Worm (Caenorhabditis elegans) whole organism, L1 larva: ENCODE data around the gene C47D2.1.

ENCODE experiments used
- alr-1 ChIP-seq: fragments of 200-800 bp; sonication (Bioruptor generic); optimal IDR thresholded peaks from 2 replicates; lab custom pipeline; 2018; ENCODE audit warnings: borderline replicate concordance, mild to moderate bottlenecking, missing genetic modification characterization, missing compliant biosample characterization
- blmp-1 ChIP-seq: fragments of 150-350 bp; optimal IDR thresholded peaks from 2 replicates; lab custom pipeline; 2014; ENCODE audit warnings: missing biosample characterization, missing genetic modification characterization
- ceh-82 ChIP-seq, 3 experiments: fragments of 150-350 bp in 1 of 3; sonication (generic microtip) in 2 of 3; optimal IDR thresholded peaks; 2 replicates each; lab custom pipeline; 2014 to 2017; ENCODE audit warnings: missing biosample characterization in 3 of 3, missing genetic modification characterization in 3 of 3
- ceh-90 ChIP-seq: sonication (generic microtip); optimal IDR thresholded peaks from 2 replicates; lab custom pipeline; 2016; ENCODE audit warnings: missing genetic modification characterization, missing compliant biosample characterization
- dsc-1 ChIP-seq: sonication (generic microtip); optimal IDR thresholded peaks from 2 replicates; lab custom pipeline; 2016; ENCODE audit warnings: mild to moderate bottlenecking, missing genetic modification characterization, missing compliant biosample characterization
- efl-1 ChIP-seq, 4 experiments: fragments of 150-350 bp; optimal IDR thresholded peaks in 3 of 4; peaks in 1 of 4; 1 replicate in 1 of 4; 2 replicates in 3 of 4; lab custom pipeline; 2014; ENCODE audit warnings: missing biosample characterization in 2 of 4, missing genetic modification characterization in 2 of 4, missing genetic modification reagents in 2 of 4
- efl-3 ChIP-seq: fragments of 200-800 bp; sonication (Bioruptor generic); optimal IDR thresholded peaks from 2 replicates; lab custom pipeline; 2018; ENCODE audit warnings: mild to moderate bottlenecking, missing genetic modification characterization, missing compliant biosample characterization
- egl-13 ChIP-seq: sonication (generic microtip); optimal IDR thresholded peaks from 2 replicates; lab custom pipeline; 2016; ENCODE audit warnings: missing genotype, missing genetic modification reagents, missing genetic modification characterization, missing compliant biosample characterization
- elt-2 ChIP-seq: sonication (generic microtip); optimal IDR thresholded peaks from 2 replicates; lab custom pipeline; 2016; ENCODE audit warnings: missing genetic modification characterization, mild to moderate bottlenecking, inconsistent platforms, missing compliant biosample characterization, missing genetic modification reagents
- elt-3 ChIP-seq, 6 experiments: fragments of 150-350 bp in 1 of 6; sonication (generic microtip); optimal IDR thresholded peaks; 2 replicates each; lab custom pipeline; 2017 to 2018; ENCODE audit warnings: missing biosample characterization in 6 of 6, missing genetic modification characterization in 6 of 6, inconsistent platforms in 1 of 6
- grh-1 ChIP-seq: fragments of 200-800 bp; sonication (Bioruptor generic); IDR thresholded peaks from 2 replicates; pipeline ENCODE4 v1.3.6; 2022; ENCODE audit warnings: missing genetic modification reagents, missing genetic modification characterization, missing compliant biosample characterization
- isw-1 ChIP-seq: fragments of 200-800 bp; sonication (Bioruptor generic); IDR thresholded peaks from 2 replicates; pipeline ENCODE4 v1.3.6; 2022; ENCODE audit warnings: missing genetic modification characterization, missing compliant biosample characterization
- jun-1 ChIP-seq: fragments of 150-350 bp; optimal IDR thresholded peaks from 2 replicates; lab custom pipeline; 2014; ENCODE audit warnings: missing biosample characterization, missing genetic modification reagents, missing genetic modification characterization
- lin-14 ChIP-seq: fragments of 200-800 bp; sonication (Bioruptor generic); optimal IDR thresholded peaks from 2 replicates; lab custom pipeline; 2018; ENCODE audit warnings: mild to moderate bottlenecking, missing genetic modification characterization, moderate library complexity, missing compliant biosample characterization
- lin-15B ChIP-seq: fragments of 150-350 bp; sonication (generic microtip); optimal IDR thresholded peaks from 3 replicates; lab custom pipeline; 2014; ENCODE audit warnings: missing biosample characterization, missing genetic modification characterization
- mdl-1 ChIP-seq, 2 experiments: fragments of 150-350 bp; optimal IDR thresholded peaks; 2 replicates each; lab custom pipeline; 2014 to 2017; ENCODE audit warnings: missing biosample characterization in 2 of 2, missing genetic modification characterization in 2 of 2, inconsistent platforms in 1 of 2
- nhr-85 ChIP-seq: sonication (generic microtip); peaks from one replicate; lab custom pipeline; 2016; ENCODE audit warnings: missing genetic modification characterization, inconsistent platforms, missing compliant biosample characterization
- nhr-90 ChIP-seq: sonication (generic microtip); optimal IDR thresholded peaks from 2 replicates; lab custom pipeline; 2016; ENCODE audit warnings: mild to moderate bottlenecking, missing genetic modification characterization, missing compliant biosample characterization; ENCODE audit not compliant: poor library complexity
- pax-3 ChIP-seq: fragments of 200-800 bp; sonication (Bioruptor generic); optimal IDR thresholded peaks from 2 replicates; lab custom pipeline; 2018; ENCODE audit warnings: mild to moderate bottlenecking, missing genetic modification characterization, moderate library complexity, missing compliant biosample characterization
- pqm-1 ChIP-seq: sonication (generic microtip); optimal IDR thresholded peaks from 3 replicates; lab custom pipeline; 2017; ENCODE audit warnings: missing biosample characterization, missing genetic modification characterization
- rnt-1 ChIP-seq: sonication (generic microtip); optimal IDR thresholded peaks from 2 replicates; lab custom pipeline; 2016; ENCODE audit warnings: mild to moderate bottlenecking, missing genetic modification characterization, moderate library complexity, missing compliant biosample characterization
- skn-1 ChIP-seq: fragments of 150-350 bp; optimal IDR thresholded peaks from 2 replicates; lab custom pipeline; 2014; ENCODE audit warnings: missing biosample characterization, missing genetic modification characterization
- tlp-1 ChIP-seq: fragments of 150-350 bp; optimal IDR thresholded peaks from 2 replicates; lab custom pipeline; 2014; ENCODE audit warnings: missing biosample characterization, missing genetic modification characterization
- unc-130 ChIP-seq: fragments of 150-350 bp; optimal IDR thresholded peaks from 2 replicates; lab custom pipeline; 2017; ENCODE audit warnings: missing biosample characterization, missing genetic modification characterization, inconsistent platforms
- unc-62 ChIP-seq: fragments of 150-350 bp; optimal IDR thresholded peaks from 2 replicates; lab custom pipeline; 2014; ENCODE audit warnings: missing biosample characterization, missing genetic modification reagents, missing genetic modification characterization
- zip-4 ChIP-seq: fragments of 200-800 bp; sonication (Bioruptor generic); optimal IDR thresholded peaks from 2 replicates; lab custom pipeline; 2018; ENCODE audit warnings: mild to moderate bottlenecking, missing genetic modification characterization, moderate library complexity, missing compliant biosample characterization

The C47D2.1 gene

ce11 chrX:8255433-8255832 is 40.6 kb downstream of the C47D2.1 start:
- TF ChIP-seq skn-1 (tag; lab: Kevin White, UChicago): peak; percentile 42
- no peak for TF ChIP-seq grh-1
- TF ChIP-seq lin-14: peak; percentile 67
- no peak for TF ChIP-seq ceh-90 (tag; lab: Kevin White, UChicago)
- peak; percentile 85 for TF ChIP-seq nhr-85
- TF ChIP-seq efl-1 (optimal IDR thresholded peaks at IDR 0.05; lab: Kevin White, UChicago): no peak
- TF ChIP-seq efl-1 (GFP tag; optimal IDR thresholded peaks at IDR 0.05 in 1 of 2; lab: Kevin White, UChicago): peak in 1 of 2 experiments; percentile 90
- TF ChIP-seq blmp-1 (tag; lab: Kevin White, UChicago): peak; percentile 95
- peak in 1 of 6 experiments; percentile 70 for TF ChIP-seq elt-3 (tag; optimal IDR thresholded peaks at IDR 0.05; lab: Kevin White, UChicago)

ce11 chrX:8257687-8258086 is 42.8 kb downstream of the C47D2.1 start:
- TF ChIP-seq egl-13 (no peak), elt-2 (tag; lab: Kevin White, UChicago) (no peak), skn-1 (tag; lab: Kevin White, UChicago) (no peak), ceh-82 (tag; optimal IDR thresholded peaks at IDR 0.05; lab: Kevin White, UChicago) (no peak), efl-3 (GFP tag; lab: Kevin White, UChicago) (no peak), zip-4 (GFP tag; lab: Kevin White, UChicago) (peak; percentile 62), pax-3 (no peak), lin-15B (tag; lab: Kevin White, UChicago) (no peak), dsc-1 (tag; lab: Kevin White, UChicago) (no peak), pqm-1 (no peak), efl-1 (optimal IDR thresholded peaks at IDR 0.05; lab: Kevin White, UChicago) (no peak), efl-1 (GFP tag; optimal IDR thresholded peaks at IDR 0.05 in 1 of 2; lab: Kevin White, UChicago) (peak in 1 of 2 experiments; percentile 20), alr-1 (no peak)

ce11 chrX:8261125-8261684 is 46.3 kb downstream of the C47D2.1 start, which contains the start of gene M60.7:
Gene M60.7 (minus strand): TSS chrX:8261175.
- TF ChIP-seq nhr-90 (no peak), isw-1 (GFP tag; lab: Robert Waterston, UW) (no peak), unc-130 (tag; lab: Kevin White, UChicago) (no peak), jun-1 (tag; lab: Kevin White, UChicago) (no peak), efl-1 (optimal IDR thresholded peaks at IDR 0.05; lab: Kevin White, UChicago) (no peak), efl-1 (GFP tag; optimal IDR thresholded peaks at IDR 0.05 in 1 of 2; lab: Kevin White, UChicago) (peak in 1 of 2 experiments; percentile 87)
- TF ChIP-seq, all 84 proteins: peak for 1

- no peak for TF ChIP-seq blmp-1 (tag; lab: Kevin White, UChicago)
- peak; percentile 30 for TF ChIP-seq rnt-1 (tag; lab: Kevin White, UChicago)
- TF ChIP-seq lin-14: peak; percentile 0
- peak in 1 of 2 experiments; percentile 16 for TF ChIP-seq mdl-1 (tag; optimal IDR thresholded peaks at IDR 0.05; lab: Kevin White, UChicago)
- no peak for TF ChIP-seq efl-1 (optimal IDR thresholded peaks at IDR 0.05; lab: Kevin White, UChicago)
- peak in 1 of 2 experiments; percentile 67 for TF ChIP-seq efl-1 (GFP tag; optimal IDR thresholded peaks at IDR 0.05 in 1 of 2; lab: Kevin White, UChicago)
- TF ChIP-seq unc-62: no peak
- no peak for TF ChIP-seq tlp-1 (tag; lab: Kevin White, UChicago)
Observed at ce11 chrX:8262734-8263133, 47.9 kb downstream of the C47D2.1 start.
